Fruit fly (Drosophila melanogaster): ENCODE results near the gene Coq6.

Gene Coq6

dm6 chr2L:5491220-5491619 is 40.8 kb downstream of the Coq6 start (continued):
- TF ChIP-seq CG16779 (tag; optimal IDR thresholded peaks at IDR 0.05), result peak; percentile 62
- TF ChIP-seq CG11294 (GFP tag; IDR thresholded peaks at IDR 0.05), result no peak
- no peak for TF ChIP-seq Eip93F (GFP tag; optimal IDR thresholded peaks at IDR 0.05)
- peak; percentile 74 for TF ChIP-seq CG3032 (tag; optimal IDR thresholded peaks at IDR 0.05)
- TF ChIP-seq CG10631 (GFP tag; optimal IDR thresholded peaks at IDR 0.05), result peak; percentile 73
- peak; percentile 67 for TF ChIP-seq CG9139 (GFP tag; optimal IDR thresholded peaks at IDR 0.05)
- peak; percentile 67 for TF ChIP-seq CG6792 (GFP tag; optimal IDR thresholded peaks at IDR 0.05)
- TF ChIP-seq CG10669 (GFP tag; optimal IDR thresholded peaks at IDR 0.05), result peak; percentile 81
- no peak for TF ChIP-seq fkh (GFP tag; optimal IDR thresholded peaks at IDR 0.05)
- TF ChIP-seq Eip78C (GFP tag), result peak; percentile 91
- TF ChIP-seq CG4318 (GFP tag; optimal IDR thresholded peaks at IDR 0.05), result peak; percentile 42
- peak; percentile 80 for TF ChIP-seq CG3919 (GFP tag; optimal IDR thresholded peaks at IDR 0.05)
- peak; percentile 73 for TF ChIP-seq eg (GFP tag; IDR thresholded peaks at IDR 0.05)
- peak; percentile 87 for TF ChIP-seq CG6163 (GFP tag; IDR thresholded peaks at IDR 0.05)
- TF ChIP-seq CG6808 (GFP tag; optimal IDR thresholded peaks at IDR 0.05), result peak; percentile 77

DNA sequence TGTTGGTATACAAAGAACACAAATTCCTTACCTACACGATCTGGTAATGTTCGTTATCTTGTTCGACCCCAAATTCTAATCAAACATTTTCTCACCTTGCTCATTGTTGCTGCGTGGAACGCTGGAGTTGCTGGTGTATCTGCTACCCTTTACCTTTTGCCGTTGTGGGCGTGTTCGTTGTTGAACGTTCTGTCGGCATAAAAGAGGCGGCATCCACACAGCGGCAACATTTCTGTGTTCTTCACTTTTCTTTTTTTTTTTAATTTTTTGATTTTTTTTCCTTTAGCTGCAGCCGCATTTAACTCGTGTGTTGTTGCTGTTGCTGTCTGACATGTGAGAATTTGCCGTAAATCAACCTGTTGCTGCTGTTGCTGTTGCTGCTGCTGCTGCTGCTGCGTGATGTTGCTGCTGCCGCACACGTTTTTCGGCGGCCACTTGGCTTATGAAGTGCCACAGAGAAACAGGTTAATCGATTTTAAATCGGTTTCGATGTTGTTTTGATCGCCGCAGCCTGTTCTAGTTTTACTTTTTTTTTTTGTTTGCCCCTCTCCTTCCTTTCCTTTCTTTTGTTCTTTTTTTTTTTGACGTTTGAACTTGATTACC is 42.2 kb downstream of the Coq6 start:
- TF ChIP-seq CG7368 (GFP tag; optimal IDR thresholded peaks at IDR 0.05) (no peak), CG10669 (GFP tag; optimal IDR thresholded peaks at IDR 0.05) (no peak), CG6276 (GFP tag; optimal IDR thresholded peaks at IDR 0.05) (no peak), pdm3 (GFP tag; optimal IDR thresholded peaks at IDR 0.05) (no peak), fd59A (GFP tag; optimal IDR thresholded peaks at IDR 0.05) (no peak), Sox15 (GFP tag; optimal IDR thresholded peaks at IDR 0.05) (no peak), Hr39 (GFP tag; optimal IDR thresholded peaks at IDR 0.05) (no peak), CG11762 (GFP tag; optimal IDR thresholded peaks at IDR 0.05; ENCODE audit: insufficient read depth) (no peak), net (GFP tag; optimal IDR thresholded peaks at IDR 0.05) (no peak), CG4318 (GFP tag; optimal IDR thresholded peaks at IDR 0.05) (no peak), CG3919 (GFP tag; optimal IDR thresholded peaks at IDR 0.05) (peak; percentile 62), ss (GFP tag; optimal IDR thresholded peaks at IDR 0.05) (peak; percentile 63 to 77), eg (GFP tag; IDR thresholded peaks at IDR 0.05) (0 out of 3 replicates have a peak, but pooled peaks have one; percentile 8), cyc (GFP tag; optimal IDR thresholded peaks at IDR 0.05) (no peak), CG1621 (tag; optimal IDR thresholded peaks at IDR 0.05) (no peak), Hr38 (GFP tag; optimal IDR thresholded peaks at IDR 0.05) (no peak), CG11902 (GFP tag; optimal IDR thresholded peaks at IDR 0.05) (no peak), CG34406 (GFP tag; optimal IDR thresholded peaks at IDR 0.05) (no peak), CG32006 (GFP tag; optimal IDR thresholded peaks at IDR 0.05) (no peak), CG8632 (GFP tag; optimal IDR thresholded peaks at IDR 0.05) (no peak), CG16779 (tag; optimal IDR thresholded peaks at IDR 0.05) (no peak), topi (GFP tag; optimal IDR thresholded peaks at IDR 0.05) (no peak), achi (GFP tag; optimal IDR thresholded peaks at IDR 0.05) (peak; percentile 7), CG8119 (GFP tag; IDR thresholded peaks at IDR 0.05) (no peak), salr (GFP tag; optimal IDR thresholded peaks at IDR 0.05) (no peak), fd85E (GFP tag; optimal IDR thresholded peaks at IDR 0.05) (no peak), Eip78C (GFP tag) (peak; percentile 60), Blimp-1 (GFP tag; optimal IDR thresholded peaks at IDR 0.05) (no peak), dac (GFP tag; optimal IDR thresholded peaks at IDR 0.05) (no peak), CG8319 (GFP tag; optimal IDR thresholded peaks at IDR 0.05) (no peak), esn (GFP tag; optimal IDR thresholded peaks at IDR 0.05) (no peak), CG31627 (GFP tag; optimal IDR thresholded peaks at IDR 0.05) (no peak), fkh (GFP tag; optimal IDR thresholded peaks at IDR 0.05) (no peak), acj6 (GFP tag; optimal IDR thresholded peaks at IDR 0.05) (no peak), CG6792 (GFP tag; optimal IDR thresholded peaks at IDR 0.05) (no peak), Gug (GFP tag; IDR thresholded peaks at IDR 0.05) (no peak), Eip93F (GFP tag; optimal IDR thresholded peaks at IDR 0.05) (no peak), Hr4 (GFP tag; optimal IDR thresholded peaks at IDR 0.05) (no peak), CG11294 (GFP tag; IDR thresholded peaks at IDR 0.05) (no peak), Eip75B (GFP tag; optimal IDR thresholded peaks at IDR 0.05) (no peak), vri (GFP tag; optimal IDR thresholded peaks at IDR 0.05) (no peak), CG9139 (GFP tag; optimal IDR thresholded peaks at IDR 0.05) (peak; percentile 29), Sox14 (GFP tag; optimal IDR thresholded peaks at IDR 0.05) (no peak), Met (GFP tag; optimal IDR thresholded peaks at IDR 0.05) (no peak)
